Worm (Caenorhabditis elegans) whole organism, mixed stage, embryonic: ENCODE measurements around the gene F17C11.6.

Experiments
- M03D4.4 ChIP-seq: sonication (generic microtip); optimal IDR thresholded peaks from 2 replicates; lab custom pipeline; 2017; ENCODE audit warnings: mild to moderate bottlenecking, missing genetic modification characterization, missing compliant biosample characterization
- bed-3 ChIP-seq: fragments of 200-800 bp; sonication (Bioruptor generic); optimal IDR thresholded peaks from 3 replicates; lab custom pipeline; 2018; ENCODE audit warnings: mild to moderate bottlenecking, missing genetic modification characterization, moderate library complexity, missing compliant biosample characterization
- blmp-1 ChIP-seq: fragments of 150-350 bp; optimal IDR thresholded peaks from 2 replicates; lab custom pipeline; 2014; ENCODE audit warnings: missing biosample characterization, missing genetic modification characterization
- ceh-39 ChIP-seq: fragments of 150-350 bp; optimal IDR thresholded peaks from 2 replicates; lab custom pipeline; 2014; ENCODE audit warnings: missing biosample characterization, missing genetic modification characterization
- ceh-83 ChIP-seq: fragments of 200-800 bp; sonication (Bioruptor generic); optimal IDR thresholded peaks from 2 replicates; lab custom pipeline; 2018; ENCODE audit warnings: mild to moderate bottlenecking, missing genetic modification characterization, missing compliant biosample characterization
- ces-1 ChIP-seq: fragments of 150-350 bp; optimal IDR thresholded peaks from 2 replicates; lab custom pipeline; 2014; ENCODE audit warnings: missing biosample characterization, missing genetic modification reagents, missing genetic modification characterization
- cnd-1 ChIP-seq: fragments of 200-800 bp; sonication (Bioruptor generic); optimal IDR thresholded peaks from 2 replicates; lab custom pipeline; 2018; ENCODE audit warnings: mild to moderate bottlenecking, missing genetic modification characterization, missing compliant biosample characterization
- drap-1 ChIP-seq: fragments of 200-800 bp; sonication (Bioruptor generic); optimal IDR thresholded peaks from 3 replicates; lab custom pipeline; 2018; ENCODE audit warnings: mild to moderate bottlenecking, missing genetic modification characterization, missing compliant biosample characterization
- elt-1 ChIP-seq: sonication (generic microtip); optimal IDR thresholded peaks from 2 replicates; lab custom pipeline; 2017; ENCODE audit warnings: missing genetic modification characterization, mild to moderate bottlenecking, missing compliant biosample characterization, antibody characterized with exemption, moderate library complexity, borderline replicate concordance; ENCODE audit not compliant: insufficient read depth
- elt-3 ChIP-seq: fragments of 150-350 bp; optimal IDR thresholded peaks from 2 replicates; lab custom pipeline; 2014; ENCODE audit warnings: missing biosample characterization, missing genetic modification characterization
- flh-1 ChIP-seq: fragments of 200-800 bp; sonication (Bioruptor generic); optimal IDR thresholded peaks from 2 replicates; lab custom pipeline; 2018; ENCODE audit warnings: mild to moderate bottlenecking, missing genetic modification characterization, moderate library complexity, missing compliant biosample characterization
- hlh-1 ChIP-seq: fragments of 150-350 bp; optimal IDR thresholded peaks from 2 replicates; lab custom pipeline; 2014; ENCODE audit warnings: missing biosample characterization, missing genetic modification reagents, missing genetic modification characterization
- lin-32 ChIP-seq: fragments of 200-800 bp; sonication (Bioruptor generic); optimal IDR thresholded peaks from 2 replicates; lab custom pipeline; 2018; ENCODE audit warnings: mild to moderate bottlenecking, missing genetic modification characterization, missing compliant biosample characterization
- lsy-2 ChIP-seq: fragments of 150-350 bp; optimal IDR thresholded peaks from 2 replicates; lab custom pipeline; 2014; ENCODE audit warnings: missing biosample characterization, missing genetic modification characterization
- mab-5 ChIP-seq: fragments of 150-350 bp; optimal IDR thresholded peaks from 2 replicates; lab custom pipeline; 2014; ENCODE audit warnings: missing biosample characterization, missing genetic modification characterization
- mep-1 ChIP-seq: fragments of 150-350 bp; optimal IDR thresholded peaks from 2 replicates; lab custom pipeline; 2017; ENCODE audit warnings: missing biosample characterization, missing genetic modification reagents, missing genetic modification characterization, inconsistent platforms
- nhr-2 ChIP-seq: fragments of 150-350 bp; optimal IDR thresholded peaks from 2 replicates; lab custom pipeline; 2014; ENCODE audit warnings: missing biosample characterization, missing genetic modification characterization
- nhr-237 ChIP-seq: fragments of 150-350 bp; optimal IDR thresholded peaks from 2 replicates; lab custom pipeline; 2014; ENCODE audit warnings: missing biosample characterization, missing genetic modification characterization
- nhr-76 ChIP-seq: sonication (generic microtip); optimal IDR thresholded peaks from 2 replicates; lab custom pipeline; 2017; ENCODE audit warnings: missing biosample characterization, missing genetic modification characterization
- pha-4 ChIP-seq: fragments of 150-350 bp; optimal IDR thresholded peaks from 2 replicates; lab custom pipeline; 2018; ENCODE audit warnings: missing biosample characterization, missing genetic modification reagents, missing genetic modification characterization
- sem-2 ChIP-seq: fragments of 200-800 bp; sonication (Bioruptor generic); optimal IDR thresholded peaks from 2 replicates; lab custom pipeline; 2018; ENCODE audit warnings: mild to moderate bottlenecking, missing genetic modification characterization, missing compliant biosample characterization
- sptf-1 ChIP-seq: sonication (generic microtip); optimal IDR thresholded peaks from 2 replicates; lab custom pipeline; 2017; ENCODE audit warnings: mild to moderate bottlenecking, missing genetic modification characterization, moderate library complexity, missing compliant biosample characterization
- tbx-8 ChIP-seq: fragments of 200-800 bp; sonication (Bioruptor generic); optimal IDR thresholded peaks from 2 replicates; lab custom pipeline; 2018; ENCODE audit warnings: mild to moderate bottlenecking, missing genetic modification characterization, moderate library complexity, missing compliant biosample characterization
- unc-120 ChIP-seq: sonication (generic microtip); optimal IDR thresholded peaks from 2 replicates; lab custom pipeline; 2017; ENCODE audit warnings: missing genetic modification characterization, missing compliant biosample characterization; ENCODE audit not compliant: poor library complexity, severe bottlenecking
- unc-62 ChIP-seq: fragments of 150-350 bp; optimal IDR thresholded peaks from 2 replicates; lab custom pipeline; 2014; ENCODE audit warnings: missing biosample characterization, missing genetic modification reagents, missing genetic modification characterization

The F17C11.6 gene

DNA sequence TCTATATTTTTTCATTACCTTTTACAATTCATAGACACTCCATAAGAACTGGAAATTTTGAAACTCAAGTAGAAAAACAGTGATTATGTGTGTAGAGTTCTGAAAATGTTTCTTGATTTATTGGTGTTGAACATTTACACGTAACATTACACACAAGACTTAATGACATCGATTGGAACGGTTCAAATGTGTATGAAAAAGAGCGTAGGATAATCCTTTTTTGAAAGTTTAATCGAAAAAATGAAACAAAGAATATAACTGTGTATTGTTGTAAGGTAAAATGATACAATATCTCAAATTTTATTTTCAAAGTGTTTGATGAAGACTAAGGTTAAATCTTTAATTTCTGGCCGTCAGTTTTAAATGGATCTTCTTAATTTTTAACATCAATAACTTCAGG lies 26.2 kb downstream of the F17C11.6 start, which contains the start of gene fig-1:
TSS of gene fig-1 (minus strand) at position 101 of the 400 bp plus-strand sequence.
- no peak for TF ChIP-seq cnd-1 (tag; lab: Kevin White, UChicago)
- TF ChIP-seq, all 35 proteins: peak for 0

DNA sequence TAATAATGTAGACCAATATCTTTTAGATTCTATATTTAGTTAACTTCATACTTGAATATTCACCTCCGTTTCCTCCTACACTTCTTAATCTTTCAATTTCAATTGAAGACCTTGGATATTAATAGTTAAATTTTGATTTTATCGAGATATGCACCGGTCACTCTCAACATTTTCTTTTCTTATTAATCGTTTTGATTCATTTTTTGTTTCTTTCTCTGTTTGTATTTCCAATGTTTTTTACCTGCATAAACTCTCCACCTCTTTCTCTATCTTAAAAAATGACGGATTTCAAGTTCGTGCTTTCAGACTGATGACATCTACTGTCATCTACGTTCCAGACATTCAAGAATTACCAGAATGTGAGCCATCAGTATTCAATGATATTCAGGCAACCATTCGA lies 36.9 kb downstream of the F17C11.6 start, which contains the start of gene frpr-9:
TSS of gene frpr-9 (plus strand) at position 301 of the 400 bp plus-strand sequence.
- TF ChIP-seq elt-3 (tag; lab: Kevin White, UChicago) (no peak), bed-3 (no peak), ceh-83 (GFP tag; lab: Kevin White, UChicago) (no peak)

- TF ChIP-seq unc-120 (tag; lab: Kevin White, UChicago) (no peak), ces-1 (GFP tag; lab: Kevin White, UChicago) (no peak), mab-5 (tag; lab: Kevin White, UChicago) (no peak), M03D4.4 (tag; lab: Kevin White, UChicago) (no peak), lsy-2 (tag; lab: Kevin White, UChicago) (no peak), elt-3 (tag; lab: Kevin White, UChicago) (no peak), sem-2 (GFP tag; lab: Kevin White, UChicago) (no peak), hlh-1 (no peak)
- TF ChIP-seq, all 35 proteins: peak for 0
These were observed 43.9 kb downstream of the F17C11.6 start, which contains the start of gene F53B7.7 for ce11 chrV:10998797-10999196. Gene F53B7.7 (plus strand): TSS chrV:10999097.

ce11 chrV:11000650-11001049 lies 45.7 kb downstream of the F17C11.6 start, which contains the start of gene isy-1:
Gene isy-1 (minus strand): TSS chrV:11000699.
- TF ChIP-seq tbx-8 (GFP tag; lab: Kevin White, UChicago): no peak
- TF ChIP-seq pha-4 (tag; lab: Kevin White, UChicago): peak; percentile 67
- TF ChIP-seq hlh-1: no peak
- no peak for TF ChIP-seq unc-120 (tag; lab: Kevin White, UChicago)
- TF ChIP-seq mep-1: peak; percentile 54
- peak; percentile 86 for TF ChIP-seq ces-1 (GFP tag; lab: Kevin White, UChicago)
- TF ChIP-seq lin-32 (GFP tag; lab: Kevin White, UChicago): no peak
- peak; percentile 29 for TF ChIP-seq ceh-39 (tag; lab: Kevin White, UChicago)
- peak; percentile 44 for TF ChIP-seq nhr-237 (tag; lab: Kevin White, UChicago)
- TF ChIP-seq lsy-2 (tag; lab: Kevin White, UChicago): peak; percentile 66
- TF ChIP-seq nhr-2: peak; percentile 19

DNA sequence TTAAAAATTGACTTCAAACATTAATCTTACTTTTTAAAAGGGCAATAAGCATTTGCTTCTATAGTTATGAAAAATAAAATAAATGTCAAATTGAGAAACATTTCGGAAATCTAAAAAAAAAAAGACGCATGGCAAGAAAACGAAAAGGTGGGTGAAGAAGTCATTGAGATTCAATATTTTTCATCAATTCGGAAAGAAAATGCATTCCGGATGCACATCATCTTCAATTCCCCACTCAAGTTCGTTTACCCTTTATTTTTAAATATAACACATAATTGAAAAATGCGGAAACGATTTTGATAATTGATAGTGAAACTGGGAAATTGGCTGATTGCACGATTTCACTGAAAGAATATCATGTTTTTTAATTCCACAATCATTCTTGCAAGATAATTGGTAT lies 47.5 kb downstream of the F17C11.6 start, which contains the start of gene F53B7.4:
TSS of gene F53B7.4 (minus strand) at position 101 of the 400 bp plus-strand sequence.
- TF ChIP-seq drap-1: no peak
- TF ChIP-seq cnd-1 (tag; lab: Kevin White, UChicago): no peak
- TF ChIP-seq blmp-1 (tag; lab: Kevin White, UChicago): no peak
- no peak for TF ChIP-seq elt-1 (tag; lab: Kevin White, UChicago)
- no peak for TF ChIP-seq ceh-83 (GFP tag; lab: Kevin White, UChicago)
- no peak for TF ChIP-seq ceh-39 (tag; lab: Kevin White, UChicago)

ce11 chrV:11004094-11004493 lies 49.2 kb downstream of the F17C11.6 start:
- TF ChIP-seq nhr-76 (tag; lab: Kevin White, UChicago) (no peak), unc-62 (GFP tag; lab: Kevin White, UChicago) (no peak), elt-1 (tag; lab: Kevin White, UChicago) (no peak), sptf-1 (no peak), sem-2 (GFP tag; lab: Kevin White, UChicago) (no peak), hlh-1 (no peak), ceh-39 (tag; lab: Kevin White, UChicago) (no peak), ceh-83 (GFP tag; lab: Kevin White, UChicago) (no peak), flh-1 (GFP tag; lab: Kevin White, UChicago) (no peak)
- TF ChIP-seq, all 35 proteins: peak for 0
